Worm (Caenorhabditis elegans) whole organism, L1 larva: ENCODE data around the gene Y45F3A.4.

ENCODE experiments used
- C04F5.9 ChIP-seq: sonication (generic microtip); optimal IDR thresholded peaks from 2 replicates; lab custom pipeline; 2016; ENCODE audit warnings: missing genetic modification characterization, missing compliant biosample characterization
- C16A3.4 ChIP-seq: fragments of 150-350 bp; optimal IDR thresholded peaks from 2 replicates; lab custom pipeline; 2014; ENCODE audit warnings: missing biosample characterization, missing genetic modification characterization
- F16B12.6 ChIP-seq: fragments of 150-350 bp; optimal IDR thresholded peaks from 2 replicates; lab custom pipeline; 2014; ENCODE audit warnings: missing biosample characterization, missing genetic modification characterization
- Y116A8C.19 ChIP-seq: sonication (generic microtip); optimal IDR thresholded peaks from 2 replicates; lab custom pipeline; 2016; ENCODE audit warnings: missing compliant biosample characterization, missing genetic modification characterization, borderline replicate concordance
- aha-1 ChIP-seq: fragments of 150-350 bp; optimal IDR thresholded peaks from 2 replicates; lab custom pipeline; 2014; ENCODE audit warnings: missing biosample characterization, missing genetic modification characterization
- ama-1 ChIP-seq: fragments of 150-350 bp; optimal IDR thresholded peaks from 2 replicates; lab custom pipeline; 2014
- ceh-8 ChIP-seq: fragments of 200-800 bp; sonication (Bioruptor generic); optimal IDR thresholded peaks from 2 replicates; lab custom pipeline; 2018; ENCODE audit warnings: mild to moderate bottlenecking, missing genetic modification characterization, moderate library complexity, missing compliant biosample characterization
- ceh-82 ChIP-seq, 3 experiments: fragments of 150-350 bp in 1 of 3; sonication (generic microtip) in 2 of 3; optimal IDR thresholded peaks; 2 replicates each; lab custom pipeline; 2014 to 2017; ENCODE audit warnings: missing biosample characterization in 3 of 3, missing genetic modification characterization in 3 of 3
- ceh-90 ChIP-seq: sonication (generic microtip); optimal IDR thresholded peaks from 2 replicates; lab custom pipeline; 2016; ENCODE audit warnings: missing genetic modification characterization, missing compliant biosample characterization
- ces-1 ChIP-seq: fragments of 150-350 bp; optimal IDR thresholded peaks from 2 replicates; lab custom pipeline; 2014; ENCODE audit warnings: missing biosample characterization, missing genetic modification reagents, missing genetic modification characterization
- dpl-1 ChIP-seq, 3 experiments: fragments of 150-350 bp in 2 of 3; sonication (generic microtip) in 1 of 3; optimal IDR thresholded peaks; 2 replicates each; lab custom pipeline; 2014 to 2017; ENCODE audit warnings: missing biosample characterization in 3 of 3, missing genetic modification characterization in 3 of 3, missing genetic modification reagents in 3 of 3
- efl-1 ChIP-seq, 4 experiments: fragments of 150-350 bp; optimal IDR thresholded peaks in 3 of 4; peaks in 1 of 4; 1 replicate in 1 of 4; 2 replicates in 3 of 4; lab custom pipeline; 2014; ENCODE audit warnings: missing biosample characterization in 2 of 4, missing genetic modification characterization in 2 of 4, missing genetic modification reagents in 2 of 4
- egl-13 ChIP-seq: sonication (generic microtip); optimal IDR thresholded peaks from 2 replicates; lab custom pipeline; 2016; ENCODE audit warnings: missing genotype, missing genetic modification reagents, missing genetic modification characterization, missing compliant biosample characterization
- egl-27 ChIP-seq, 2 experiments: fragments of 150-350 bp in 1 of 2; sonication (generic microtip); optimal IDR thresholded peaks; 3 replicates each; lab custom pipeline; 2017 to 2018; ENCODE audit warnings: missing biosample characterization in 2 of 2, missing genetic modification characterization in 2 of 2, missing genetic modification reagents in 2 of 2
- elt-2 ChIP-seq: sonication (generic microtip); optimal IDR thresholded peaks from 2 replicates; lab custom pipeline; 2016; ENCODE audit warnings: missing genetic modification characterization, mild to moderate bottlenecking, inconsistent platforms, missing compliant biosample characterization, missing genetic modification reagents
- elt-3 ChIP-seq, 6 experiments: fragments of 150-350 bp in 1 of 6; sonication (generic microtip); optimal IDR thresholded peaks; 2 replicates each; lab custom pipeline; 2017 to 2018; ENCODE audit warnings: missing biosample characterization in 6 of 6, missing genetic modification characterization in 6 of 6, inconsistent platforms in 1 of 6
- fkh-10 ChIP-seq: sonication (generic microtip); optimal IDR thresholded peaks from 2 replicates; lab custom pipeline; 2017; ENCODE audit warnings: missing biosample characterization, missing genetic modification reagents, missing genetic modification characterization
- fkh-4 ChIP-seq: sonication (generic microtip); optimal IDR thresholded peaks from 2 replicates; lab custom pipeline; 2016; ENCODE audit warnings: missing compliant biosample characterization, missing genetic modification characterization, borderline replicate concordance
- fkh-8 ChIP-seq: sonication (generic microtip); optimal IDR thresholded peaks from 2 replicates; lab custom pipeline; 2016; ENCODE audit warnings: mild to moderate bottlenecking, missing genetic modification characterization, missing compliant biosample characterization
- grh-1 ChIP-seq: fragments of 200-800 bp; sonication (Bioruptor generic); IDR thresholded peaks from 2 replicates; pipeline ENCODE4 v1.3.6; 2022; ENCODE audit warnings: missing genetic modification reagents, missing genetic modification characterization, missing compliant biosample characterization
- hlh-17 ChIP-seq: fragments of 200-800 bp; sonication (Bioruptor generic); optimal IDR thresholded peaks from 2 replicates; lab custom pipeline; 2018; ENCODE audit warnings: missing genetic modification characterization, mild to moderate bottlenecking, missing compliant biosample characterization, moderate library complexity, borderline replicate concordance
- hlh-4 ChIP-seq: sonication (generic microtip); optimal IDR thresholded peaks from 2 replicates; lab custom pipeline; 2016; ENCODE audit warnings: mild to moderate bottlenecking, missing genetic modification characterization, missing compliant biosample characterization
- irx-1 ChIP-seq: sonication (generic microtip); optimal IDR thresholded peaks from 2 replicates; lab custom pipeline; 2016; ENCODE audit warnings: missing genetic modification characterization, missing compliant biosample characterization
- isw-1 ChIP-seq: fragments of 200-800 bp; sonication (Bioruptor generic); IDR thresholded peaks from 2 replicates; pipeline ENCODE4 v1.3.6; 2022; ENCODE audit warnings: missing genetic modification characterization, missing compliant biosample characterization
- jun-1 ChIP-seq: fragments of 150-350 bp; optimal IDR thresholded peaks from 2 replicates; lab custom pipeline; 2014; ENCODE audit warnings: missing biosample characterization, missing genetic modification reagents, missing genetic modification characterization
- lin-13 ChIP-seq: fragments of 150-350 bp; optimal IDR thresholded peaks from 2 replicates; lab custom pipeline; 2014; ENCODE audit warnings: missing biosample characterization, missing genetic modification reagents, missing genetic modification characterization
- lin-15B ChIP-seq: fragments of 150-350 bp; sonication (generic microtip); optimal IDR thresholded peaks from 3 replicates; lab custom pipeline; 2014; ENCODE audit warnings: missing biosample characterization, missing genetic modification characterization
- lin-35 ChIP-seq, 2 experiments: fragments of 150-350 bp; optimal IDR thresholded peaks; 2 replicates each; lab custom pipeline; 2014; ENCODE audit warnings: missing biosample characterization in 2 of 2, missing genetic modification characterization in 2 of 2, missing genetic modification reagents in 2 of 2
- mab-9 ChIP-seq: fragments of 200-800 bp; sonication (Bioruptor generic); IDR thresholded peaks from 2 replicates; pipeline ENCODE4 v1.3.6; 2022; ENCODE audit warnings: missing genetic modification reagents, missing genetic modification characterization, missing compliant biosample characterization
- mef-2 ChIP-seq: fragments of 150-350 bp; optimal IDR thresholded peaks from 2 replicates; lab custom pipeline; 2014; ENCODE audit warnings: missing biosample characterization, missing genetic modification characterization
- mep-1 ChIP-seq: fragments of 150-350 bp; optimal IDR thresholded peaks from 2 replicates; lab custom pipeline; 2014; ENCODE audit warnings: missing biosample characterization, missing genetic modification characterization
- nhr-12 ChIP-seq: sonication (generic microtip); optimal IDR thresholded peaks from 2 replicates; lab custom pipeline; 2017; ENCODE audit warnings: missing biosample characterization, missing genetic modification characterization
- nhr-20 ChIP-seq: sonication (generic microtip); optimal IDR thresholded peaks from 2 replicates; lab custom pipeline; 2016; ENCODE audit warnings: mild to moderate bottlenecking, missing genetic modification characterization, missing compliant biosample characterization
- nhr-76 ChIP-seq: sonication (generic microtip); optimal IDR thresholded peaks from 2 replicates; lab custom pipeline; 2017; ENCODE audit warnings: missing biosample characterization, missing genetic modification characterization
- nhr-77 ChIP-seq: fragments of 150-350 bp; optimal IDR thresholded peaks from 2 replicates; lab custom pipeline; 2014; ENCODE audit warnings: missing biosample characterization, missing genetic modification characterization
- nhr-84 ChIP-seq: sonication (generic microtip); optimal IDR thresholded peaks from 2 replicates; lab custom pipeline; 2017; ENCODE audit warnings: missing biosample characterization, missing genetic modification characterization
- nhr-85 ChIP-seq: sonication (generic microtip); peaks from one replicate; lab custom pipeline; 2016; ENCODE audit warnings: missing genetic modification characterization, inconsistent platforms, missing compliant biosample characterization
- nhr-90 ChIP-seq: sonication (generic microtip); optimal IDR thresholded peaks from 2 replicates; lab custom pipeline; 2016; ENCODE audit warnings: mild to moderate bottlenecking, missing genetic modification characterization, missing compliant biosample characterization; ENCODE audit not compliant: poor library complexity
- pax-3 ChIP-seq: fragments of 200-800 bp; sonication (Bioruptor generic); optimal IDR thresholded peaks from 2 replicates; lab custom pipeline; 2018; ENCODE audit warnings: mild to moderate bottlenecking, missing genetic modification characterization, moderate library complexity, missing compliant biosample characterization
- rnt-1 ChIP-seq: sonication (generic microtip); optimal IDR thresholded peaks from 2 replicates; lab custom pipeline; 2016; ENCODE audit warnings: mild to moderate bottlenecking, missing genetic modification characterization, moderate library complexity, missing compliant biosample characterization
- skn-1 ChIP-seq: fragments of 150-350 bp; optimal IDR thresholded peaks from 2 replicates; lab custom pipeline; 2014; ENCODE audit warnings: missing biosample characterization, missing genetic modification characterization
- snpc-4 ChIP-seq: fragments of 150-350 bp; optimal IDR thresholded peaks from 2 replicates; lab custom pipeline; 2014; ENCODE audit warnings: missing biosample characterization, missing genetic modification characterization
- sox-4 ChIP-seq: sonication (generic microtip); optimal IDR thresholded peaks from 2 replicates; lab custom pipeline; 2016; ENCODE audit warnings: missing genetic modification characterization, missing compliant biosample characterization
- sup-37 ChIP-seq: fragments of 200-800 bp; sonication (Bioruptor generic); optimal IDR thresholded peaks from 2 replicates; lab custom pipeline; 2018; ENCODE audit warnings: mild to moderate bottlenecking, missing genetic modification characterization, missing compliant biosample characterization
- swsn-7 ChIP-seq: sonication (generic microtip); optimal IDR thresholded peaks from 2 replicates; lab custom pipeline; 2016; ENCODE audit warnings: missing genetic modification characterization, missing compliant biosample characterization
- tlp-1 ChIP-seq: fragments of 150-350 bp; optimal IDR thresholded peaks from 2 replicates; lab custom pipeline; 2014; ENCODE audit warnings: missing biosample characterization, missing genetic modification characterization
- unc-130 ChIP-seq: fragments of 150-350 bp; optimal IDR thresholded peaks from 2 replicates; lab custom pipeline; 2017; ENCODE audit warnings: missing biosample characterization, missing genetic modification characterization, inconsistent platforms
- unc-30 ChIP-seq: sonication (generic microtip); optimal IDR thresholded peaks from 2 replicates; lab custom pipeline; 2017; ENCODE audit warnings: missing biosample characterization, missing genetic modification characterization
- unc-86 ChIP-seq: sonication (generic microtip); optimal IDR thresholded peaks from 2 replicates; lab custom pipeline; 2016; ENCODE audit warnings: missing genetic modification characterization, missing compliant biosample characterization
- zag-1 ChIP-seq: fragments of 150-350 bp; optimal IDR thresholded peaks from 2 replicates; lab custom pipeline; 2014; ENCODE audit warnings: missing biosample characterization, missing genetic modification characterization
- zip-4 ChIP-seq: fragments of 200-800 bp; sonication (Bioruptor generic); optimal IDR thresholded peaks from 2 replicates; lab custom pipeline; 2018; ENCODE audit warnings: mild to moderate bottlenecking, missing genetic modification characterization, moderate library complexity, missing compliant biosample characterization
- ztf-11 ChIP-seq, 2 experiments: sonication (generic microtip); optimal IDR thresholded peaks; 2 replicates each; lab custom pipeline; 2016 to 2017; ENCODE audit warnings: missing genetic modification characterization in 2 of 2, missing biosample characterization in 1 of 2, missing compliant biosample characterization in 1 of 2
- ztf-4 ChIP-seq: fragments of 150-350 bp; optimal IDR thresholded peaks from 2 replicates; lab custom pipeline; 2014; ENCODE audit warnings: missing biosample characterization, missing genetic modification characterization

Y45F3A.4 gene

DNA sequence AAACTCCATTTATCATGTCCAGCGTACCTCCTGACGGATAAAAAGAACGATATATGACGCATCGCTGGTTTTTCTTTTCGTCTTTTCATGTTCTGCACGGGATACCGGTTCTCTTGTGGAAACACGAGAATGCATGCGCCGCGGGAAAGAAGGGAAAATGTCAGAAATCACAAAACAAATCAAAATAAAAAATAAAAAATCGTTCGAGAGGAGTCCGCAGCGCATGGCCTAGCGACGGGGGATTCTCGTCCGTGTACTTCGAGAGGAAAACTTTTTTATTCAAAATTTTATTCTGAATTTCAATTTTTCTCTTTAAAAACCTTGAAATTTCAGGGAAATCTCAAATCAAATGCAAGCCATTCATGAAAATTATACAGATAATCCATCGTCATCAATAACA is 46.0 kb upstream of the Y45F3A.4 start, which contains the start of the genes lron-10 and hpr-9 (continued):
- TF ChIP-seq nhr-76 (tag; lab: Kevin White, UChicago) (no peak), unc-130 (tag; lab: Kevin White, UChicago) (peak; percentile 52), dpl-1 (GFP tag; optimal IDR thresholded peaks at IDR 0.05; lab: Kevin White, UChicago) (peak; percentile 76 to 85 (median 82)), lin-15B (peak; percentile 27), fkh-8 (tag; lab: Kevin White, UChicago) (peak; percentile 81), jun-1 (peak; percentile 28), ztf-4 (tag; lab: Kevin White, UChicago) (peak; percentile 42), sup-37 (GFP tag; lab: Kevin White, UChicago) (peak; percentile 47), ama-1 (lab: Kevin White, UChicago) (no peak), rnt-1 (tag; lab: Kevin White, UChicago) (peak; percentile 99), sox-4 (tag; lab: Kevin White, UChicago) (peak; percentile 94), mep-1 (tag; lab: Kevin White, UChicago) (peak; percentile 50), tlp-1 (no peak), aha-1 (no peak), lin-13 (peak; percentile 77), hlh-4 (peak; percentile 47), efl-1 (optimal IDR thresholded peaks at IDR 0.05; lab: Kevin White, UChicago) (peak; percentile 74 to 84), efl-1 (GFP tag; optimal IDR thresholded peaks at IDR 0.05 in 1 of 2; lab: Kevin White, UChicago) (peak; percentile 85 to 98), ceh-90 (tag; lab: Kevin White, UChicago) (peak; percentile 93), lin-35 (GFP tag; optimal IDR thresholded peaks at IDR 0.05; lab: Kevin White, UChicago) (peak; percentile 78 to 90), zag-1 (tag; lab: Kevin White, UChicago) (no peak), fkh-10 (GFP tag; lab: Kevin White, UChicago) (no peak), egl-13 (tag; lab: Kevin White, UChicago) (peak; percentile 85), nhr-90 (tag; lab: Kevin White, UChicago) (peak; percentile 97), elt-2 (tag; lab: Kevin White, UChicago) (peak; percentile 70), ces-1 (GFP tag; lab: Kevin White, UChicago) (no peak), irx-1 (tag; lab: Kevin White, UChicago) (peak; percentile 97), fkh-4 (tag; lab: Kevin White, UChicago) (peak; percentile 98), zip-4 (GFP tag; lab: Kevin White, UChicago) (peak; percentile 50), isw-1 (GFP tag; lab: Robert Waterston, UW) (peak; percentile 56; the same call in 1 of the 2 replicates), elt-3 (tag; optimal IDR thresholded peaks at IDR 0.05; lab: Kevin White, UChicago) (peak in 2 of 6 experiments; percentile 73 to 85), nhr-84 (no peak), nhr-12 (no peak), swsn-7 (tag; lab: Kevin White, UChicago) (peak; percentile 82), grh-1 (GFP tag; lab: Robert Waterston, UW) (peak; percentile 90), nhr-77 (peak; percentile 46), skn-1 (tag; lab: Kevin White, UChicago) (peak; percentile 80), snpc-4 (tag; lab: Kevin White, UChicago) (peak; percentile 32), C04F5.9 (tag; lab: Kevin White, UChicago) (peak; percentile 93), nhr-85 (tag; lab: Kevin White, UChicago) (peak; percentile 98), egl-27 (tag; optimal IDR thresholded peaks at IDR 0.05; lab: Kevin White, UChicago) (no peak), nhr-20 (tag; lab: Kevin White, UChicago) (peak; percentile 91), pax-3 (peak; percentile 93), Y116A8C.19 (peak; percentile 87), mef-2 (no peak), mab-9 (GFP tag; lab: Robert Waterston, UW) (peak; percentile 90), ceh-8 (GFP tag; lab: Kevin White, UChicago) (peak; percentile 74), ztf-11 (tag; optimal IDR thresholded peaks at IDR 0.05; lab: Kevin White, UChicago) (peak in 1 of 2 experiments; percentile 96), unc-86 (tag; lab: Kevin White, UChicago) (peak; percentile 70), F16B12.6 (peak; percentile 45), C16A3.4 (tag; lab: Kevin White, UChicago) (peak; percentile 70), unc-30 (tag; lab: Kevin White, UChicago) (no peak), ceh-82 (tag; optimal IDR thresholded peaks at IDR 0.05; lab: Kevin White, UChicago) (peak in 2 of 3 experiments; percentile 36 to 66), hlh-17 (GFP tag; lab: Kevin White, UChicago) (no peak)
